Fruit fly (Drosophila melanogaster) whole organism, embryonic: ENCODE data around the gene Osi14.

Source experiments
- B-H1 ChIP-seq: fragments of 200-800 bp; sonication (Bioruptor generic); IDR thresholded peaks from 3 replicates; pipeline ENCODE4 v1.3.6; 2022; ENCODE audit warnings: missing biosample characterization, missing genetic modification characterization
- CG10321 ChIP-seq: fragments of 200-800 bp; sonication (Bioruptor generic); IDR thresholded peaks from 2 replicates; pipeline ENCODE4 v1.3.6; 2022; ENCODE audit warnings: missing biosample characterization, missing genetic modification characterization
- CG12769 ChIP-seq: fragments of 200-800 bp; sonication (Bioruptor generic); optimal IDR thresholded peaks from 2 replicates; lab custom pipeline; 2019; ENCODE audit warnings: missing biosample characterization, mild to moderate bottlenecking, missing genetic modification characterization, moderate library complexity
- CG13123 ChIP-seq: fragments of 200-800 bp; sonication (Bioruptor generic); optimal IDR thresholded peaks from 2 replicates; lab custom pipeline; 2016; ENCODE audit warnings: missing biosample characterization, missing genetic modification characterization
- CG14965 ChIP-seq: fragments of 200-800 bp; sonication (Bioruptor generic); optimal IDR thresholded peaks from 2 replicates; lab custom pipeline; 2016; ENCODE audit warnings: missing biosample characterization, missing genetic modification characterization, borderline replicate concordance
- CG15011 ChIP-seq: fragments of 200-800 bp; sonication (Bioruptor generic); optimal IDR thresholded peaks from 3 replicates; lab custom pipeline; 2018; ENCODE audit warnings: missing biosample characterization, mild to moderate bottlenecking, missing genetic modification characterization
- CG18011 ChIP-seq: fragments of 200-800 bp; sonication (Bioruptor generic); optimal IDR thresholded peaks from 2 replicates; lab custom pipeline; 2017; ENCODE audit warnings: missing biosample characterization, missing genetic modification characterization, mild to moderate bottlenecking, moderate library complexity, missing genotype
- CG31224 ChIP-seq: fragments of 200-800 bp; sonication (Bioruptor generic); IDR thresholded peaks from 2 replicates; pipeline ENCODE4 v1.3.6; 2022; ENCODE audit warnings: missing biosample characterization, missing genetic modification characterization
- CG31441 ChIP-seq: fragments of 200-800 bp; sonication (Bioruptor generic); IDR thresholded peaks from 2 replicates; pipeline ENCODE4 v1.3.6; 2022; ENCODE audit warnings: missing biosample characterization, missing genetic modification characterization
- CG33213 ChIP-seq: fragments of 200-800 bp; sonication (Bioruptor generic); optimal IDR thresholded peaks from 3 replicates; lab custom pipeline; 2016; ENCODE audit warnings: missing biosample characterization, missing genetic modification characterization
- CG34422 ChIP-seq: fragments of 200-800 bp; sonication (Bioruptor generic); IDR thresholded peaks from 3 replicates; pipeline ENCODE4 v1.3.6; 2022; ENCODE audit warnings: missing biosample characterization, missing genetic modification characterization
- CG8281 ChIP-seq: fragments of 200-800 bp; sonication (Bioruptor generic); optimal IDR thresholded peaks from 2 replicates; lab custom pipeline; 2018; ENCODE audit warnings: missing biosample characterization, mild to moderate bottlenecking, missing genetic modification characterization, moderate library complexity
- CG8924 ChIP-seq: fragments of 200-800 bp; optimal IDR thresholded peaks from 3 replicates; lab custom pipeline; 2019; ENCODE audit warnings: missing biosample characterization, mild to moderate bottlenecking, missing genetic modification characterization, moderate library complexity
- CG9817 ChIP-seq: fragments of 200-800 bp; sonication (Bioruptor generic); optimal IDR thresholded peaks from 2 replicates; lab custom pipeline; 2018; ENCODE audit warnings: missing biosample characterization, mild to moderate bottlenecking, missing genetic modification characterization, moderate library complexity
- CTCF ChIP-seq: fragments of 200-800 bp; sonication (Bioruptor generic); optimal IDR thresholded peaks from 2 replicates; lab custom pipeline; 2017; ENCODE audit warnings: missing biosample characterization, mild to moderate bottlenecking, missing genetic modification characterization, moderate library complexity
- D ChIP-seq, 2 experiments: fragments of 200-800 bp in 1 of 2; fragments of >200 bp in 1 of 2; sonication (Bioruptor generic) in 1 of 2; optimal IDR thresholded peaks; 2 replicates in 1 of 2; 3 replicates in 1 of 2; lab custom pipeline; 2017; ENCODE audit warnings: mild to moderate bottlenecking in 1 of 2, missing biosample characterization in 1 of 2, missing genetic modification characterization in 1 of 2, missing genetic modification reagents in 1 of 2
- E2f1 ChIP-seq: fragments of 200-800 bp; sonication (Bioruptor generic); IDR thresholded peaks from 2 replicates; pipeline ENCODE4 v1.3.6; 2022; ENCODE audit warnings: missing biosample characterization, missing genetic modification characterization
- Elba2 ChIP-seq: fragments of 200-800 bp; sonication (Bioruptor generic); optimal IDR thresholded peaks from 3 replicates; lab custom pipeline; 2016; ENCODE audit warnings: missing biosample characterization, missing genetic modification characterization
- GATAe ChIP-seq: fragments of 200-800 bp; sonication (Bioruptor generic); conservative IDR thresholded peaks from 2 replicates; pipeline ENCODE4 v1.3.6; 2022; ENCODE audit warnings: missing biosample characterization, missing genetic modification characterization
- Gsc ChIP-seq: fragments of 200-800 bp; sonication (Bioruptor generic); IDR thresholded peaks from 2 replicates; pipeline ENCODE4 v1.3.6; 2022; ENCODE audit warnings: missing biosample characterization, missing genetic modification characterization
- HLHmδ ChIP-seq: fragments of 200-800 bp; sonication (Bioruptor generic); optimal IDR thresholded peaks from 2 replicates; lab custom pipeline; 2018; ENCODE audit warnings: missing biosample characterization, mild to moderate bottlenecking, missing genetic modification characterization, moderate library complexity
- Hr78 ChIP-seq, 2 experiments: fragments of 200-800 bp in 1 of 2; fragments of >200 bp in 1 of 2; sonication (Bioruptor generic) in 1 of 2; optimal IDR thresholded peaks; 2 replicates each; lab custom pipeline; 2017 to 2019; ENCODE audit warnings: missing biosample characterization in 2 of 2, missing genetic modification characterization in 2 of 2, mild to moderate bottlenecking in 1 of 2, moderate library complexity in 1 of 2
- MESR4 ChIP-seq: fragments of 200-800 bp; sonication (Bioruptor generic); optimal IDR thresholded peaks from 2 replicates; lab custom pipeline; 2018; ENCODE audit warnings: missing biosample characterization, mild to moderate bottlenecking, missing genetic modification characterization, moderate library complexity
- MTF-1 ChIP-seq: fragments of 200-800 bp; sonication (Bioruptor generic); optimal IDR thresholded peaks from 2 replicates; lab custom pipeline; 2018; ENCODE audit warnings: missing biosample characterization, mild to moderate bottlenecking, missing genetic modification characterization, borderline replicate concordance
- NfI ChIP-seq: fragments of 200-800 bp; sonication (Bioruptor generic); optimal IDR thresholded peaks from 3 replicates; lab custom pipeline; 2018; ENCODE audit warnings: missing biosample characterization, mild to moderate bottlenecking, missing genetic modification characterization, moderate library complexity
- Pdp1 ChIP-seq, 2 experiments: fragments of 200-800 bp; sonication (Bioruptor generic); optimal IDR thresholded peaks; 3 replicates each; lab custom pipeline; 2016; ENCODE audit warnings: missing biosample characterization in 2 of 2, missing genetic modification characterization in 2 of 2, mild to moderate bottlenecking in 1 of 2, moderate library complexity in 1 of 2
- Poxn ChIP-seq: fragments of 200-800 bp; sonication (Bioruptor generic); IDR thresholded peaks from 2 replicates; pipeline ENCODE4 v1.3.6; 2022; ENCODE audit warnings: missing biosample characterization, missing genetic modification characterization
- Ravus ChIP-seq: fragments of 200-800 bp; sonication (Bioruptor generic); IDR thresholded peaks from 2 replicates; pipeline ENCODE4 v1.3.6; 2022; ENCODE audit warnings: missing biosample characterization, missing genetic modification characterization
- Six4 ChIP-seq: fragments of 200-800 bp; sonication (Bioruptor generic); optimal IDR thresholded peaks from 2 replicates; lab custom pipeline; 2016; ENCODE audit warnings: missing biosample characterization, missing genetic modification characterization
- ab ChIP-seq: fragments of 200-800 bp; sonication (Bioruptor generic); optimal IDR thresholded peaks from 2 replicates; lab custom pipeline; 2016; ENCODE audit warnings: missing biosample characterization, missing genetic modification characterization
- abd-A ChIP-seq: fragments of 200-800 bp; sonication (Bioruptor generic); optimal IDR thresholded peaks from 3 replicates; lab custom pipeline; 2019; ENCODE audit warnings: missing biosample characterization, mild to moderate bottlenecking, missing genetic modification characterization, moderate library complexity
- ap ChIP-seq: fragments of 200-800 bp; sonication (Bioruptor generic); IDR thresholded peaks from 2 replicates; pipeline ENCODE4 v1.3.6; 2022; ENCODE audit warnings: missing biosample characterization, missing genetic modification characterization
- bcd ChIP-seq: fragments of 200-800 bp; sonication (Bioruptor generic); optimal IDR thresholded peaks from 2 replicates; lab custom pipeline; 2017; ENCODE audit warnings: missing biosample characterization, mild to moderate bottlenecking, missing genetic modification characterization
- bigmax ChIP-seq: fragments of 200-800 bp; sonication (Bioruptor generic); optimal IDR thresholded peaks from 2 replicates; lab custom pipeline; 2018; ENCODE audit warnings: missing biosample characterization, mild to moderate bottlenecking, missing genetic modification characterization
- ci ChIP-seq: fragments of 200-800 bp; sonication (Bioruptor generic); IDR thresholded peaks from 3 replicates; pipeline ENCODE4 v1.3.6; 2022; ENCODE audit warnings: missing biosample characterization, missing genetic modification characterization
- cwo ChIP-seq: fragments of 200-800 bp; sonication (Bioruptor generic); optimal IDR thresholded peaks from 3 replicates; lab custom pipeline; 2017; ENCODE audit warnings: missing biosample characterization, missing genetic modification characterization, mild to moderate bottlenecking, moderate library complexity, missing genetic modification reagents
- danr ChIP-seq: fragments of 200-800 bp; sonication (Bioruptor generic); IDR thresholded peaks from 2 replicates; pipeline ENCODE4 v1.3.6; 2022; ENCODE audit warnings: missing biosample characterization, missing genetic modification characterization
- dm ChIP-seq: fragments of 200-800 bp; sonication (Bioruptor generic); optimal IDR thresholded peaks from 3 replicates; lab custom pipeline; 2016; ENCODE audit warnings: missing biosample characterization, missing genetic modification characterization
- dmrt99B ChIP-seq: fragments of 200-800 bp; sonication (Bioruptor generic); optimal IDR thresholded peaks from 2 replicates; lab custom pipeline; 2018; ENCODE audit warnings: missing biosample characterization, mild to moderate bottlenecking, missing genetic modification characterization, moderate library complexity
- eyg ChIP-seq: fragments of 200-800 bp; sonication (Bioruptor generic); optimal IDR thresholded peaks from 3 replicates; lab custom pipeline; 2016; ENCODE audit warnings: missing biosample characterization, missing genetic modification characterization
- gsb ChIP-seq: fragments of 200-800 bp; sonication (Bioruptor generic); IDR thresholded peaks from 2 replicates; pipeline ENCODE4 v1.3.6; 2022; ENCODE audit warnings: missing biosample characterization, missing genetic modification characterization
- hkb ChIP-seq, 2 experiments: fragments of 200-800 bp in 1 of 2; fragments of >200 bp in 1 of 2; sonication (Bioruptor generic) in 1 of 2; IDR thresholded peaks in 1 of 2; optimal IDR thresholded peaks in 1 of 2; 2 replicates each; pipeline versions ENCODE4 v1.3.6 to Lab custom; 2017 to 2022; ENCODE audit warnings: missing biosample characterization in 1 of 2, missing genetic modification characterization in 1 of 2
- luna ChIP-seq: fragments of 200-800 bp; sonication (Bioruptor generic); optimal IDR thresholded peaks from 2 replicates; lab custom pipeline; 2016; ENCODE audit warnings: missing biosample characterization, missing genetic modification characterization
- mld ChIP-seq: fragments of 200-800 bp; sonication (Bioruptor generic); IDR thresholded peaks from 3 replicates; pipeline ENCODE4 v1.3.6; 2022; ENCODE audit warnings: missing biosample characterization, missing genetic modification characterization; ENCODE audit not compliant: partially characterized antibody
- onecut ChIP-seq: fragments of 200-800 bp; sonication (Bioruptor generic); IDR thresholded peaks from 2 replicates; pipeline ENCODE4 v1.3.6; 2022; ENCODE audit warnings: missing biosample characterization, missing genetic modification characterization
- pita ChIP-seq: fragments of 200-800 bp; sonication (Bioruptor generic); optimal IDR thresholded peaks from 2 replicates; lab custom pipeline; 2017; ENCODE audit warnings: missing biosample characterization, mild to moderate bottlenecking, missing genetic modification characterization
- row ChIP-seq: fragments of 200-800 bp; sonication (Bioruptor generic); IDR thresholded peaks from 3 replicates; pipeline ENCODE4 v1.3.6; 2022; ENCODE audit warnings: missing biosample characterization, missing genetic modification characterization
- slou ChIP-seq: fragments of 200-800 bp; sonication (Bioruptor generic); optimal IDR thresholded peaks from 3 replicates; lab custom pipeline; 2016; ENCODE audit warnings: missing biosample characterization, missing genetic modification characterization
- stc ChIP-seq: fragments of 200-800 bp; sonication (Bioruptor generic); IDR thresholded peaks from 2 replicates; pipeline ENCODE4 v1.3.6; 2022; ENCODE audit warnings: missing biosample characterization, missing genetic modification characterization
- twi ChIP-seq: fragments of 200-800 bp; optimal IDR thresholded peaks from 2 replicates; lab custom pipeline; 2019; ENCODE audit warnings: missing biosample characterization, mild to moderate bottlenecking, missing genetic modification characterization, moderate library complexity
- tx ChIP-seq: fragments of 200-800 bp; sonication (Bioruptor generic); optimal IDR thresholded peaks from 2 replicates; lab custom pipeline; 2016; ENCODE audit warnings: missing biosample characterization, missing genetic modification characterization

Gene Osi14

DNA sequence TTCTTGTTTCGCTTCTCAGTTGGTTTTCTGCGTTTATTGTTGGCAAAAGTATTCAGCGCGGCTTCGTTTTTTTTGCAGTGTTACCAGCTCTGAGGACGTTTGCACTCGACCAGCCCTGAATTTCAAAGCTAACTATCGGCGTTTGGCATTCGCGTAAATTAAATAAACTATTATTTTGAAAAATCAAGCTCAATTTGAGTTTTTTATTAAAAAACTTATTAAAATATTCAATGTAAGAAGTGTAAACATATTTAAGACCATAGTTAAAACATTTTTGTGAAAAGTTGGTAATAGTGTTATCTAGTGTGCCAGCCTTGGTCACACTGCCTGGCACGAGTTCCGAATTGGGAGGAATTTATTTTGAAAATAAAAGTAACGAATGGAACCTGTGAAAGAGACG is 46.9 kb downstream of the Osi14 start, which contains the start of the genes SmD2 and CG18048 (continued):
- TF ChIP-seq CG31441 (GFP tag; lab: Robert Waterston, UW) (peak; percentile 33; the same call in 1 of the 2 replicates), HLHmδ (GFP tag; lab: Kevin White, UChicago) (no peak), gsb (GFP tag; lab: Robert Waterston, UW) (no peak), CG14965 (no peak), bigmax (GFP tag; lab: Kevin White, UChicago) (no peak), cwo (GFP tag; lab: Kevin White, UChicago) (no peak), Six4 (no peak), CG8924 (no peak), onecut (GFP tag; lab: Robert Waterston, UW) (no peak), CG9817 (tag; lab: Kevin White, UChicago) (peak; percentile 15), E2f1 (no peak), pita (GFP tag; lab: Kevin White, UChicago) (no peak), row (peak; percentile 83), MTF-1 (GFP tag; lab: Kevin White, UChicago) (no peak), hkb (optimal IDR thresholded peaks at IDR 0.05; lab: Kevin White, UChicago) (peak; percentile 43), hkb (GFP tag; IDR thresholded peaks at IDR 0.05; lab: Robert Waterston, UW) (no peak), CG34422 (0 out of 3 replicates have a peak, but pooled peaks have one; percentile 51), CG8281 (tag; lab: Kevin White, UChicago) (no peak), CG33213 (GFP tag; lab: Kevin White, UChicago) (peak; percentile 4), CG10321 (no peak), bcd (peak; percentile 12), ci (GFP tag; lab: Robert Waterston, UW) (no peak), CG12769 (no peak), CG31224 (GFP tag; lab: Robert Waterston, UW) (no peak), CTCF (peak; percentile 22), Gsc (no peak), dmrt99B (tag; lab: Kevin White, UChicago) (no peak), ab (GFP tag; lab: Kevin White, UChicago) (no peak), MESR4 (no peak), B-H1 (no peak), Hr78 (GFP tag; optimal IDR thresholded peaks at IDR 0.05; lab: Kevin White, UChicago) (no peak), GATAe (GFP tag; lab: Robert Waterston, UW) (no peak), NfI (GFP tag; lab: Kevin White, UChicago) (no peak), CG15011 (no peak), slou (GFP tag; lab: Kevin White, UChicago) (no peak), dm (GFP tag; lab: Kevin White, UChicago) (peak; percentile 68), stc (no peak), twi (tag; lab: Kevin White, UChicago) (no peak), luna (GFP tag; lab: Kevin White, UChicago) (no peak), Poxn (GFP tag; lab: Robert Waterston, UW) (no peak), Ravus (no peak), Elba2 (peak; percentile 91), eyg (no peak), abd-A (no peak), tx (GFP tag; lab: Kevin White, UChicago) (no peak), ap (no peak), D (optimal IDR thresholded peaks at IDR 0.05; lab: Kevin White, UChicago) (no peak), D (GFP tag; optimal IDR thresholded peaks at IDR 0.05; lab: Kevin White, UChicago) (no peak), CG13123 (GFP tag; lab: Kevin White, UChicago) (peak; percentile 5), mld (no peak), CG18011 (GFP tag; lab: Kevin White, UChicago) (no peak), Pdp1 (GFP tag; optimal IDR thresholded peaks at IDR 0.05; lab: Kevin White, UChicago) (peak in 1 of 2 experiments; percentile 47), danr (GFP tag; lab: Robert Waterston, UW) (no peak)
